Fruit fly (Drosophila melanogaster) ovary, adult (tissue): ENCODE data around the gene snk.

Experiments used
- CG17801 ChIP-seq: fragments of 200-800 bp; optimal IDR thresholded peaks from 2 replicates; lab custom pipeline; 2019; ENCODE audit warnings: missing biosample characterization, mild to moderate bottlenecking, missing genetic modification characterization, moderate library complexity; ENCODE audit not compliant: partially characterized antibody

The snk gene

dm6 chr3R:13063746-13064592 is 21.4 kb upstream of the snk start:
- no peak for TF ChIP-seq CG17801 (GFP tag; lab: Kevin White, UChicago)

- TF ChIP-seq CG17801 (GFP tag; lab: Kevin White, UChicago), result no peak
Measured at dm6 chr3R:13057121-13057805, 14.7 kb upstream of the snk start, which contains the start of gene sim. Gene sim (plus strand): TSS chr3R:13057755.

DNA sequence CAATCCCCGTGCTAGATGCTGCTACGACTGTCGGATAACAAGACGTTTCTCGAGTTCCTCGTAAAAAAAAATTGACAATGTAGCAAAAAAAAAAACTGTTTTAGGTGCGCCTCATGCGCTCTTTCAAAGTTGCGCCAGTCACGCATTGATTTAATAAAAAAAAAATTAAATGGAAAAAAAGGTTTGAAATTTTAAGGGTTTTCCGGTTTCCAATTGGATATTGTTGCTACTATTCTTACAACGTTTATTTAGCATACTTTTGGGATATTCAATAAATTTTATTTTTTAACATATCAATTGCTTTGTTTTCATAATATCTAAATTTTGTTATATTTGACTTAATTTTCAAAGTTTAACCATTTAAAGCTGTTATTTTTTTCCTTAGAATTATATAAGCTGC is 14.0 kb upstream of the snk start:
- TF ChIP-seq CG17801 (GFP tag; lab: Kevin White, UChicago), result no peak

dm6 chr3R:13051942-13052693 is 9.5 kb upstream of the snk start, which contains the start of gene pic:
Gene pic (plus strand): TSS chr3R:13052245.
- TF ChIP-seq CG17801 (GFP tag; lab: Kevin White, UChicago), result no peak

DNA sequence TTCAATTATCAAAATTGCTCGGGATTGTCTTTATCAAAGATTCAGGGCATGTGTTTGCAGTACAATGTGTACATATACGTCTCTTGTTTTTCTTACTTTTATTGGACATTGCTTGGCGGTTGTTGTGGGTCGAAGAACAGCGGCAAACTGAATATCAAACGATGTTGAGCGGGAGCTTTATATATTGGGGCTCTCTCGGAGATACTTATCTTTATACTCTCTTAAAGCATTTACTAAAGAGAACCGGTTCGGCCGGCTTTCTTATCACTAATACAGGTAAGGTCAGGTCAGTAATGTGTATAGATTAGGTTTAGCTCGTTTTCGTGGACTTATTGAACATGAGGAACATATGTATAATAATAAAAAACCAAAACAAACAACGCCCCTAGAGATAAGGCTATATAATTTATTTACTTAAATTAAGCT is 8.7 kb upstream of the snk start, which contains the start of gene CG7966:
CG7966 (minus strand) TSS at position 156 of the 426 bp plus-strand sequence.
- TF ChIP-seq CG17801 (GFP tag; lab: Kevin White, UChicago), result no peak

- no peak for TF ChIP-seq CG17801 (GFP tag; lab: Kevin White, UChicago)
Measured at dm6 chr3R:13047431-13047830, 4.9 kb upstream of the snk start, which contains the start of gene CG31157. Gene CG31157 (plus strand): TSS chr3R:13047731.

- no peak for TF ChIP-seq CG17801 (GFP tag; lab: Kevin White, UChicago)
Measured at dm6 chr3R:13044459-13044858, 1.9 kb upstream of the snk start, which contains the start of gene Hsc70-2. Gene Hsc70-2 (plus strand): TSS chr3R:13044759.

- no peak for TF ChIP-seq CG17801 (GFP tag; lab: Kevin White, UChicago)
Measured at dm6 chr3R:13043857-13044256, 1.3 kb upstream of the snk start, which contains the start of gene CG45122. Gene CG45122 (plus strand): TSS chr3R:13044157.

DNA sequence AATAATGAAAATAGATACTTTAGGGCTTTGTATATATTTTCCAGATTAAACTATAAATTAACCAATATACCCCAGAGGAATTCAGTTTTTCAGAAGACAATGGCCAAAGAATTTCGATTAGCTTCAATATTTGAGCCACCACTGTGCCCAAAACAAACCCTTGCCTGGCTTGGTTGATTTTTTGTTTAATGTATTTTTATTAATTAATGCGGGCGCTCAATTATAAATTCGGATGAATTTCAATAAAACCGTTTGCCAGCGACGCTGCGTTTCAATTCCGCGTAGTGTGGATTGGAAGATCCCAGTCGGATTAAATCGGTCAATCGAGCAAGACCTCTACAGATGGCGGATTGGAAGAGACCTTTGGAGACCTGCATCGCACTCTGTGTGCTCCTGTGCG is 820 bp downstream of the snk start, which contains the start of gene CG11670:
CG11670 (plus strand) TSS at position 301 of the 400 bp plus-strand sequence.
- no peak for TF ChIP-seq CG17801 (GFP tag; lab: Kevin White, UChicago)

DNA sequence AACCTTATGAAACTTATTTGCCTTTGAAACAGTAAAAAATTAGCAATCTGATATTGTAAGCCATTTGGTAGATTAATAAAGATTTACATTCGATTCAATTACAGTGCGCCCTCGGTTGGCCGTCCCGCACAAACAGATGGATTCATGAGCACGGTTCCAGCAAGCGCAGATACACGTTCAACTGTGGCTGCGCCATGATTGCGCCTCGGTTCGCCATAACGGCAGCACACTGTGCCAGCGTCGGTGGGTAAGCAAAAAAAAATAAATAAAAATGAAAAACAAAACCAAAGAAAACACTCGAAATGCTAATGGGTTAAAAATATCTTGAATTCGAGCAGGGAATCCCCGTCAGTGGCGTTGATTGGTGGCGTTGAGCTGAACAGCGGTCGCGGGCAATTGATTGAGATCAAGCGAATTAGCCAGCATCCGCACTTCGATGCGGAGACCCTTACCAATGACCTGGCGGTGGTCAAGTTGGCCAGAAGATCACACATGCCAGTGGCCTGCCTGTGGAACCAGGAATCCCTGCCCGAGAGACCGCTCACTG is 3.5 kb downstream of the snk start:
- no peak for TF ChIP-seq CG17801 (GFP tag; lab: Kevin White, UChicago)

dm6 chr3R:13038075-13038474 is 4.5 kb downstream of the snk start, which contains the start of gene CG11668:
Gene CG11668 (plus strand): TSS chr3R:13038375.
- TF ChIP-seq CG17801 (GFP tag; lab: Kevin White, UChicago), result no peak

DNA sequence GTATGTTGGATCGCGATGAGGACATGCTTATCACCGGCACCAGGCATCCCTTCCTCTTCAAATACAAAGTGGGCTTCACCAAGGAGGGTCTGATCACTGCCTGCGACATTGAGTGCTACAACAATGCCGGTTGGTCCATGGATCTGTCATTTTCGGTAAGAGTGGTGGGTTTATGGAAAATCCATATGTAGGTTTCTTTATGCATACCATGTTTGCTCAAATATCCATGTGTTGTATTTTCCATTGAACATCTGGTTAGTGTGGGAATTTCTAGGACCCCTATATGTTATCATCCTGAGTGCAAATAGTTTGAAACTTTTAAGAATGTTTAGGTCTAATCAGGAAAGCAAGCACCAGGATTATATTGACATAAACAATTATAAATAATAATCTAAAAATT is 6.5 kb downstream of the snk start:
- no peak for TF ChIP-seq CG17801 (GFP tag; lab: Kevin White, UChicago)

- no peak for TF ChIP-seq CG17801 (GFP tag; lab: Kevin White, UChicago)
Measured at dm6 chr3R:13033670-13034069, 8.9 kb downstream of the snk start.

DNA sequence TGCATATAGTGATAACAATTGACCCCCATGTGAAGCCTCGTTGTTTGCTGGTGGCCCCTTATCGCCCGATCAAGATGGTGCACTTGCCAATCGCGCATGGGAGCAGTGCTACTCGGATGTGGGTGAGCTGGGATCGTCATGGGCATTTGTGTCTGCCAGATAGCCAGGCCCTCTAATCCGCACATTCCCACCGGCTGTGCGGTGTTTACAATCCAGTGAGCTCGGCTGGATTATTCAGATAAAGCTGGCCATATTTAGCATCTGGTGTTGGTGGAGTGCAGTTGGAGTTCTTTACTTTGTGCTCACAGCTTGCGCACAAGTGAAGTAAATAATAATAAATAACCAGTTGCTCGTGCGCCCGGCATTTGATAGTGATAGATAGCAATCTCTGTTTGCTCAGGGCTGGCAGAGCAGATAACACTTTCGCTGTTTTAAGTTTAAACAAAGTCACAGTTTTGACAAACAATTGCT is 9.6 kb downstream of the snk start:
- peak; percentile 34 for TF ChIP-seq CG17801 (GFP tag; lab: Kevin White, UChicago)
